Worm (Caenorhabditis elegans) whole organism, L2 larva: Measurements from ENCODE around the gene arrd-12.

Source experiments
- C34F6.9 ChIP-seq: fragments of 150-350 bp; optimal IDR thresholded peaks from 2 replicates; lab custom pipeline; 2014; ENCODE audit warnings: missing biosample characterization, missing genetic modification characterization
- F13H6.1 ChIP-seq: sonication (generic microtip); optimal IDR thresholded peaks from 2 replicates; lab custom pipeline; 2016; ENCODE audit warnings: missing genetic modification characterization, missing compliant biosample characterization
- R02D3.7 ChIP-seq: fragments of 150-350 bp; optimal IDR thresholded peaks from 2 replicates; lab custom pipeline; 2014; ENCODE audit warnings: missing biosample characterization, missing genetic modification characterization
- Y55F3AM.14 ChIP-seq: fragments of 200-800 bp; sonication (Bioruptor generic); optimal IDR thresholded peaks from 2 replicates; lab custom pipeline; 2018; ENCODE audit warnings: mild to moderate bottlenecking, missing genetic modification characterization, missing compliant biosample characterization
- ZK546.5 ChIP-seq: sonication (generic microtip); optimal IDR thresholded peaks from 2 replicates; lab custom pipeline; 2017; ENCODE audit warnings: missing biosample characterization, missing genetic modification characterization
- alr-1 ChIP-seq: fragments of 150-350 bp; optimal IDR thresholded peaks from 2 replicates; lab custom pipeline; 2014; ENCODE audit warnings: missing biosample characterization, missing genetic modification characterization
- aly-2 ChIP-seq: fragments of 150-350 bp; optimal IDR thresholded peaks from 2 replicates; lab custom pipeline; 2014; ENCODE audit warnings: missing biosample characterization, missing genetic modification characterization
- ama-1 ChIP-seq: fragments of 150-350 bp; optimal IDR thresholded peaks from 2 replicates; lab custom pipeline; 2018; ENCODE audit warnings: inconsistent platforms
- blmp-1 ChIP-seq: sonication (generic microtip); optimal IDR thresholded peaks from 2 replicates; lab custom pipeline; 2017; ENCODE audit warnings: missing genetic modification characterization, mild to moderate bottlenecking, missing compliant biosample characterization, antibody characterized with exemption, moderate library complexity; ENCODE audit not compliant: insufficient read depth
- ceh-16 ChIP-seq: fragments of 150-350 bp; optimal IDR thresholded peaks from 2 replicates; lab custom pipeline; 2014; ENCODE audit warnings: missing biosample characterization, missing genetic modification characterization
- ceh-82 ChIP-seq: fragments of 150-350 bp; optimal IDR thresholded peaks from 2 replicates; lab custom pipeline; 2014; ENCODE audit warnings: missing biosample characterization, missing genetic modification characterization
- dmd-4 ChIP-seq: sonication (generic microtip); optimal IDR thresholded peaks from 2 replicates; lab custom pipeline; 2017; ENCODE audit warnings: missing biosample characterization, missing genetic modification characterization
- elt-1 ChIP-seq: fragments of 150-350 bp; optimal IDR thresholded peaks from 2 replicates; lab custom pipeline; 2014; ENCODE audit warnings: missing biosample characterization, missing genetic modification characterization
- elt-3 ChIP-seq: sonication (generic microtip); optimal IDR thresholded peaks from 2 replicates; lab custom pipeline; 2017; ENCODE audit warnings: missing biosample characterization, missing genetic modification characterization
- fos-1 ChIP-seq: fragments of 150-350 bp; optimal IDR thresholded peaks from 2 replicates; lab custom pipeline; 2014; ENCODE audit warnings: missing biosample characterization, missing genetic modification characterization
- gmeb-1 ChIP-seq: fragments of 150-350 bp; optimal IDR thresholded peaks from 2 replicates; lab custom pipeline; 2014; ENCODE audit warnings: missing biosample characterization, missing genetic modification characterization
- lin-39 ChIP-seq: fragments of 150-350 bp; optimal IDR thresholded peaks from 2 replicates; lab custom pipeline; 2014; ENCODE audit warnings: missing biosample characterization, missing genetic modification reagents, missing genetic modification characterization
- lsy-2 ChIP-seq, 2 experiments: fragments of 150-350 bp in 1 of 2; sonication (generic microtip) in 1 of 2; optimal IDR thresholded peaks; 2 replicates each; lab custom pipeline; 2014 to 2017; ENCODE audit warnings: missing biosample characterization in 2 of 2, missing genetic modification characterization in 2 of 2
- mbf-1 ChIP-seq: sonication (generic microtip); optimal IDR thresholded peaks from 2 replicates; lab custom pipeline; 2017; ENCODE audit warnings: missing biosample characterization, missing genetic modification characterization
- mdl-1 ChIP-seq, 2 experiments: fragments of 150-350 bp in 1 of 2; sonication (generic microtip) in 1 of 2; optimal IDR thresholded peaks; 2 replicates each; lab custom pipeline; 2017; ENCODE audit warnings: missing biosample characterization in 2 of 2, missing genetic modification characterization in 2 of 2
- nhr-10 ChIP-seq: sonication (generic microtip); optimal IDR thresholded peaks from 2 replicates; lab custom pipeline; 2017; ENCODE audit warnings: missing biosample characterization, missing genetic modification characterization
- nhr-12 ChIP-seq: fragments of 150-350 bp; optimal IDR thresholded peaks from 2 replicates; lab custom pipeline; 2014; ENCODE audit warnings: missing biosample characterization, missing genetic modification characterization
- nhr-129 ChIP-seq: fragments of 150-350 bp; optimal IDR thresholded peaks from 2 replicates; lab custom pipeline; 2014; ENCODE audit warnings: missing biosample characterization, missing genetic modification characterization
- nhr-21 ChIP-seq: fragments of 150-350 bp; optimal IDR thresholded peaks from 2 replicates; lab custom pipeline; 2014; ENCODE audit warnings: missing biosample characterization, missing genetic modification characterization
- nhr-23 ChIP-seq: fragments of 150-350 bp; optimal IDR thresholded peaks from 2 replicates; lab custom pipeline; 2014; ENCODE audit warnings: missing biosample characterization, missing genetic modification reagents, missing genetic modification characterization
- nhr-25 ChIP-seq: fragments of 150-350 bp; sonication (generic microtip); optimal IDR thresholded peaks from 3 replicates; lab custom pipeline; 2014; ENCODE audit warnings: missing biosample characterization, missing genetic modification characterization
- nhr-6 ChIP-seq: fragments of 150-350 bp; optimal IDR thresholded peaks from 2 replicates; lab custom pipeline; 2014; ENCODE audit warnings: missing biosample characterization, missing genetic modification characterization
- peb-1 ChIP-seq: fragments of 150-350 bp; optimal IDR thresholded peaks from 2 replicates; lab custom pipeline; 2014; ENCODE audit warnings: missing biosample characterization, missing genetic modification characterization
- skn-1 ChIP-seq: sonication (generic microtip); optimal IDR thresholded peaks from 2 replicates; lab custom pipeline; 2017; ENCODE audit warnings: missing biosample characterization, missing genetic modification characterization
- sma-9 ChIP-seq, 2 experiments: fragments of 150-350 bp in 1 of 2; sonication (generic microtip) in 1 of 2; optimal IDR thresholded peaks; 2 replicates each; lab custom pipeline; 2014 to 2016; ENCODE audit warnings: missing genetic modification characterization in 2 of 2, mild to moderate bottlenecking in 1 of 2, missing biosample characterization in 1 of 2, missing compliant biosample characterization in 1 of 2, missing genetic modification reagents in 1 of 2, moderate library complexity in 1 of 2
- snpc-4 ChIP-seq: fragments of 150-350 bp; optimal IDR thresholded peaks from 2 replicates; lab custom pipeline; 2014; ENCODE audit warnings: missing biosample characterization, missing genetic modification characterization
- unc-39 ChIP-seq: fragments of 150-350 bp; optimal IDR thresholded peaks from 2 replicates; lab custom pipeline; 2014; ENCODE audit warnings: missing biosample characterization, missing genetic modification characterization
- unc-55 ChIP-seq: fragments of 150-350 bp; sonication (generic microtip); optimal IDR thresholded peaks from 3 replicates; lab custom pipeline; 2014; ENCODE audit warnings: missing biosample characterization, missing genetic modification reagents, missing genetic modification characterization
- unc-62 ChIP-seq: fragments of 150-350 bp; optimal IDR thresholded peaks from 2 replicates; lab custom pipeline; 2014; ENCODE audit warnings: missing biosample characterization, missing genetic modification reagents, missing genetic modification characterization
- zag-1 ChIP-seq: fragments of 150-350 bp; optimal IDR thresholded peaks from 2 replicates; lab custom pipeline; 2014; ENCODE audit warnings: missing biosample characterization, missing genetic modification characterization
- ztf-11 ChIP-seq: sonication (generic microtip); optimal IDR thresholded peaks from 2 replicates; lab custom pipeline; 2017; ENCODE audit warnings: missing biosample characterization, missing genetic modification characterization
- ztf-4 ChIP-seq: fragments of 150-350 bp; optimal IDR thresholded peaks from 2 replicates; lab custom pipeline; 2014; ENCODE audit warnings: missing biosample characterization, missing genetic modification characterization

Gene arrd-12

ce11 chrII:13791570-13792279 lies 25.7 kb downstream of the arrd-12 start, which contains the start of gene ZK131.11:
Gene ZK131.11, plus strand, starts transcription at chrII:13792229.
- TF ChIP-seq fos-1 (no peak), nhr-21 (tag; lab: Kevin White, UChicago) (no peak), ztf-4 (tag; lab: Kevin White, UChicago) (no peak), ama-1 (lab: Kevin White, UChicago) (no peak), ZK546.5 (no peak), elt-3 (tag; lab: Kevin White, UChicago) (no peak), dmd-4 (tag; lab: Kevin White, UChicago) (no peak), lin-39 (tag; lab: Kevin White, UChicago) (no peak), ceh-16 (tag; lab: Kevin White, UChicago) (no peak), zag-1 (tag; lab: Kevin White, UChicago) (no peak), nhr-12 (tag; lab: Kevin White, UChicago) (no peak), C34F6.9 (no peak), peb-1 (tag; lab: Kevin White, UChicago) (no peak), R02D3.7 (no peak), aly-2 (tag; lab: Kevin White, UChicago) (no peak), lsy-2 (tag; optimal IDR thresholded peaks at IDR 0.05; lab: Kevin White, UChicago) (no peak), snpc-4 (tag; lab: Kevin White, UChicago) (no peak), nhr-10 (tag; lab: Kevin White, UChicago) (no peak), nhr-6 (tag; lab: Kevin White, UChicago) (no peak), ceh-82 (tag; lab: Kevin White, UChicago) (no peak)

- no peak for TF ChIP-seq C34F6.9
- TF ChIP-seq dmd-4 (tag; lab: Kevin White, UChicago), result no peak
- no peak for TF ChIP-seq Y55F3AM.14 (GFP tag; lab: Kevin White, UChicago)
- TF ChIP-seq mbf-1 (tag; lab: Kevin White, UChicago), result no peak
- no peak for TF ChIP-seq nhr-12 (tag; lab: Kevin White, UChicago)
- TF ChIP-seq unc-62, result no peak
These were observed 29.1 kb downstream of the arrd-12 start for ce11 chrII:13795160-13795559.

ce11 chrII:13796312-13796711 lies 30.3 kb downstream of the arrd-12 start:
- TF ChIP-seq ztf-4 (tag; lab: Kevin White, UChicago) (no peak), sma-9 (GFP tag; optimal IDR thresholded peaks at IDR 0.05; lab: Kevin White, UChicago) (no peak), sma-9 (tag; optimal IDR thresholded peaks at IDR 0.05; lab: Kevin White, UChicago) (no peak), elt-1 (tag; lab: Kevin White, UChicago) (no peak), nhr-23 (tag; lab: Kevin White, UChicago) (no peak), aly-2 (tag; lab: Kevin White, UChicago) (no peak), nhr-25 (no peak), unc-39 (no peak), ceh-82 (tag; lab: Kevin White, UChicago) (no peak), blmp-1 (tag; lab: Kevin White, UChicago) (no peak), mbf-1 (tag; lab: Kevin White, UChicago) (no peak), nhr-10 (tag; lab: Kevin White, UChicago) (no peak), ztf-11 (no peak), gmeb-1 (tag; lab: Kevin White, UChicago) (no peak), alr-1 (no peak), skn-1 (tag; lab: Kevin White, UChicago) (no peak), snpc-4 (tag; lab: Kevin White, UChicago) (no peak), nhr-129 (tag; lab: Kevin White, UChicago) (no peak), lsy-2 (tag; optimal IDR thresholded peaks at IDR 0.05; lab: Kevin White, UChicago) (no peak)

- TF ChIP-seq fos-1, result no peak
- no peak for TF ChIP-seq sma-9 (GFP tag; optimal IDR thresholded peaks at IDR 0.05; lab: Kevin White, UChicago)
- no peak for TF ChIP-seq sma-9 (tag; optimal IDR thresholded peaks at IDR 0.05; lab: Kevin White, UChicago)
- TF ChIP-seq F13H6.1, result no peak
- no peak for TF ChIP-seq ztf-11
- no peak for TF ChIP-seq elt-3 (tag; lab: Kevin White, UChicago)
- TF ChIP-seq lin-39 (tag; lab: Kevin White, UChicago), result no peak
- TF ChIP-seq blmp-1 (tag; lab: Kevin White, UChicago), result no peak
- TF ChIP-seq nhr-23 (tag; lab: Kevin White, UChicago), result no peak
- no peak for TF ChIP-seq gmeb-1 (tag; lab: Kevin White, UChicago)
- no peak for TF ChIP-seq unc-62
- TF ChIP-seq R02D3.7, result no peak
- no peak for TF ChIP-seq unc-55 (GFP tag; lab: Kevin White, UChicago)
- TF ChIP-seq ZK546.5, result no peak
- no peak for TF ChIP-seq snpc-4 (tag; lab: Kevin White, UChicago)
- TF ChIP-seq mdl-1 (tag; optimal IDR thresholded peaks at IDR 0.05; lab: Kevin White, UChicago), result no peak
- TF ChIP-seq, all 48 proteins: peak for 0
These were observed 40.2 kb downstream of the arrd-12 start for ce11 chrII:13806269-13806668.
